Worm (Caenorhabditis elegans) whole organism, late embryonic: Measurements from ENCODE around the gene R06F6.12.

Experiments used
- F13H6.1 ChIP-seq: sonication (generic microtip); optimal IDR thresholded peaks from 2 replicates; lab custom pipeline; 2016; ENCODE audit warnings: missing genetic modification characterization, missing compliant biosample characterization
- K02D7.2 ChIP-seq: sonication (generic microtip); optimal IDR thresholded peaks from 2 replicates; lab custom pipeline; 2017; ENCODE audit warnings: mild to moderate bottlenecking, missing genetic modification characterization, missing compliant biosample characterization
- K09A11.1 ChIP-seq: sonication (generic microtip); optimal IDR thresholded peaks from 2 replicates; lab custom pipeline; 2017; ENCODE audit warnings: antibody characterized with exemption, mild to moderate bottlenecking, missing genetic modification characterization, missing compliant biosample characterization; ENCODE audit not compliant: insufficient read depth
- T23F11.4 ChIP-seq: fragments of 200-800 bp; sonication (Bioruptor generic); optimal IDR thresholded peaks from 2 replicates; lab custom pipeline; 2018; ENCODE audit warnings: mild to moderate bottlenecking, missing genetic modification characterization, missing compliant biosample characterization
- ceh-18 ChIP-seq: sonication (generic microtip); optimal IDR thresholded peaks from 2 replicates; lab custom pipeline; 2016; ENCODE audit warnings: missing genetic modification characterization, missing compliant biosample characterization
- ceh-19 ChIP-seq: fragments of 200-800 bp; sonication (Bioruptor generic); optimal IDR thresholded peaks from 2 replicates; lab custom pipeline; 2018; ENCODE audit warnings: mild to moderate bottlenecking, missing genetic modification characterization, missing compliant biosample characterization
- ceh-22 ChIP-seq: sonication (generic microtip); optimal IDR thresholded peaks from 2 replicates; lab custom pipeline; 2017; ENCODE audit warnings: missing biosample characterization, missing genetic modification characterization
- ceh-30 ChIP-seq: fragments of 150-350 bp; optimal IDR thresholded peaks from 2 replicates; lab custom pipeline; 2014; ENCODE audit warnings: missing biosample characterization, missing genetic modification characterization
- ceh-31 ChIP-seq: sonication (generic microtip); optimal IDR thresholded peaks from 2 replicates; lab custom pipeline; 2016; ENCODE audit warnings: missing genetic modification characterization, missing compliant biosample characterization
- ceh-34 ChIP-seq: sonication (generic microtip); optimal IDR thresholded peaks from 2 replicates; lab custom pipeline; 2016; ENCODE audit warnings: mild to moderate bottlenecking, missing genetic modification characterization, missing compliant biosample characterization
- ceh-48 ChIP-seq: sonication (generic microtip); optimal IDR thresholded peaks from 2 replicates; lab custom pipeline; 2016; ENCODE audit warnings: missing genetic modification characterization, inconsistent platforms, missing compliant biosample characterization
- ceh-6 ChIP-seq: fragments of 200-800 bp; sonication (Bioruptor generic); optimal IDR thresholded peaks from 2 replicates; lab custom pipeline; 2018; ENCODE audit warnings: mild to moderate bottlenecking, missing genetic modification characterization, missing compliant biosample characterization
- ceh-9 ChIP-seq: sonication (generic microtip); optimal IDR thresholded peaks from 2 replicates; lab custom pipeline; 2016; ENCODE audit warnings: mild to moderate bottlenecking, missing genetic modification characterization, inconsistent platforms, missing compliant biosample characterization
- che-1 ChIP-seq: sonication (generic microtip); optimal IDR thresholded peaks from 2 replicates; lab custom pipeline; 2016; ENCODE audit warnings: mild to moderate bottlenecking, missing genetic modification characterization, missing compliant biosample characterization
- dmd-4 ChIP-seq: sonication (generic microtip); optimal IDR thresholded peaks from 2 replicates; lab custom pipeline; 2016; ENCODE audit warnings: borderline replicate concordance, missing genetic modification characterization, missing compliant biosample characterization
- dve-1 ChIP-seq: sonication (generic microtip); optimal IDR thresholded peaks from 2 replicates; lab custom pipeline; 2017; ENCODE audit warnings: antibody characterized with exemption, mild to moderate bottlenecking, missing genetic modification characterization, missing compliant biosample characterization
- elt-2 ChIP-seq: sonication (generic microtip); optimal IDR thresholded peaks from 2 replicates; lab custom pipeline; 2016; ENCODE audit warnings: missing genetic modification reagents, missing genetic modification characterization, missing compliant biosample characterization
- elt-4 ChIP-seq: sonication (generic microtip); optimal IDR thresholded peaks from 2 replicates; lab custom pipeline; 2016; ENCODE audit warnings: missing genetic modification characterization, missing compliant biosample characterization
- fax-1 ChIP-seq: sonication (generic microtip); optimal IDR thresholded peaks from 2 replicates; lab custom pipeline; 2016; ENCODE audit warnings: missing genotype, missing genetic modification characterization, missing compliant biosample characterization
- gmeb-2 ChIP-seq: sonication (generic microtip); optimal IDR thresholded peaks from 2 replicates; lab custom pipeline; 2016; ENCODE audit warnings: missing genetic modification characterization, inconsistent platforms, missing compliant biosample characterization
- hlh-13 ChIP-seq: fragments of 200-800 bp; sonication (Bioruptor generic); optimal IDR thresholded peaks from 2 replicates; lab custom pipeline; 2018; ENCODE audit warnings: mild to moderate bottlenecking, missing genetic modification characterization, missing compliant biosample characterization
- hlh-15 ChIP-seq: sonication (generic microtip); optimal IDR thresholded peaks from 2 replicates; lab custom pipeline; 2016; ENCODE audit warnings: missing genetic modification characterization, missing compliant biosample characterization
- lim-6 ChIP-seq: sonication (generic microtip); optimal IDR thresholded peaks from 2 replicates; lab custom pipeline; 2016; ENCODE audit warnings: missing genetic modification characterization, missing compliant biosample characterization
- mec-3 ChIP-seq: sonication (generic microtip); optimal IDR thresholded peaks from 2 replicates; lab custom pipeline; 2016; ENCODE audit warnings: borderline replicate concordance, missing genetic modification characterization, missing compliant biosample characterization
- pag-3 ChIP-seq: sonication (generic microtip); optimal IDR thresholded peaks from 2 replicates; lab custom pipeline; 2016; ENCODE audit warnings: missing compliant biosample characterization, missing genetic modification characterization, borderline replicate concordance
- pat-9 ChIP-seq: fragments of 200-800 bp; sonication (Bioruptor generic); optimal IDR thresholded peaks from 2 replicates; lab custom pipeline; 2018; ENCODE audit warnings: mild to moderate bottlenecking, missing genetic modification characterization, moderate library complexity, missing compliant biosample characterization
- pha-2 ChIP-seq: sonication (generic microtip); optimal IDR thresholded peaks from 2 replicates; lab custom pipeline; 2017; ENCODE audit warnings: mild to moderate bottlenecking, missing genetic modification characterization, missing compliant biosample characterization
- pqm-1 ChIP-seq: sonication (generic microtip); optimal IDR thresholded peaks from 2 replicates; lab custom pipeline; 2016; ENCODE audit warnings: missing genetic modification characterization, missing compliant biosample characterization
- ref-2 ChIP-seq: sonication (generic microtip); optimal IDR thresholded peaks from 2 replicates; lab custom pipeline; 2016; ENCODE audit warnings: missing genetic modification characterization, missing compliant biosample characterization
- rnt-1 ChIP-seq: sonication (generic microtip); optimal IDR thresholded peaks from 2 replicates; lab custom pipeline; 2016; ENCODE audit warnings: missing genetic modification characterization, missing compliant biosample characterization
- tbx-2 ChIP-seq: sonication (generic microtip); optimal IDR thresholded peaks from 2 replicates; lab custom pipeline; 2016; ENCODE audit warnings: missing genetic modification characterization, missing compliant biosample characterization
- unc-3 ChIP-seq, 2 experiments: fragments of 200-800 bp in 1 of 2; sonication (Bioruptor generic) in 1 of 2; sonication (generic microtip) in 1 of 2; conservative IDR thresholded peaks in 1 of 2; optimal IDR thresholded peaks in 1 of 2; 2 replicates each; pipeline versions ENCODE4 v1.3.6 to Lab custom; 2016 to 2022; ENCODE audit warnings: missing compliant biosample characterization in 2 of 2, missing genetic modification characterization in 2 of 2, missing genetic modification reagents in 1 of 2
- unc-42 ChIP-seq: sonication (generic microtip); optimal IDR thresholded peaks from 2 replicates; lab custom pipeline; 2016; ENCODE audit warnings: missing genotype, missing genetic modification characterization, missing compliant biosample characterization
- ztf-16 ChIP-seq: sonication (generic microtip); optimal IDR thresholded peaks from 2 replicates; lab custom pipeline; 2017; ENCODE audit warnings: missing genetic modification characterization, missing compliant biosample characterization

The R06F6.12 gene

DNA sequence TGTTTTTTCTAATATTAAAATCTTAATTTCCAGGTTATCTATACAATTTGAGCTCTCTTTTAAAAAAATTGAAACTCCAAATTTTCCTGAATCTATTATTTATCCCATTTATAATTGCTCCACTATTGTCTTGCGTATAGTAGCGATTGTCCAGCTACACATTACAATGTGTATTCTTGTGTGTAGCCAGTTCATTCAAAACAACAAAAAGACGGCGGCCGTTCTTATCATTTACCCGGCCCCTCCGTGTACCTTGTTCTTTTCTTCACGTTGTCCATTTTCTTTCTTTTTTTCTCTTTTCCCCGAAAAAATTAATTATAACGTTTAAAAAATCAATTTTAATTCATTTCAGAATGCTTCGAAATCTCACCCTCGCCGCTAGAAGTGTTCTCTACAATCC is 3.2 kb downstream of the R06F6.12 start, which contains the start of gene ech-4:
ech-4 (plus strand) TSS at position 353 of the 400 bp plus-strand sequence.
- no peak for TF ChIP-seq F13H6.1 (tag; lab: Kevin White, UChicago)

- TF ChIP-seq ref-2 (peak; percentile 71), ceh-48 (no peak)
These were observed 3.9 kb downstream of the R06F6.12 start, which contains the start of gene R06F6.8 for ce11 chrII:10819928-10820423. TSS of gene R06F6.8 (minus strand) at chrII:10819978.

ce11 chrII:10810690-10811089 is 13.2 kb downstream of the R06F6.12 start, which contains the start of gene msrp-7:
TSS of gene msrp-7 (plus strand) at chrII:10810990.
- TF ChIP-seq pha-2 (tag; lab: Kevin White, UChicago): no peak
- TF ChIP-seq rnt-1 (tag; lab: Kevin White, UChicago): no peak
- no peak for TF ChIP-seq ceh-31 (tag; lab: Kevin White, UChicago)
- TF ChIP-seq K09A11.1 (tag; lab: Kevin White, UChicago): no peak
- TF ChIP-seq mec-3 (tag; lab: Kevin White, UChicago): no peak
- TF ChIP-seq ceh-19 (GFP tag; lab: Kevin White, UChicago): no peak
- no peak for TF ChIP-seq che-1
- no peak for TF ChIP-seq pqm-1
- TF ChIP-seq unc-3 (GFP tag; conservative IDR thresholded peaks at IDR 0.05; lab: Robert Waterston, UW): no peak
- no peak for TF ChIP-seq unc-3 (tag; optimal IDR thresholded peaks at IDR 0.05; lab: Kevin White, UChicago)
- TF ChIP-seq unc-42 (tag; lab: Kevin White, UChicago): no peak
- TF ChIP-seq ceh-6 (GFP tag; lab: Kevin White, UChicago): no peak
- TF ChIP-seq fax-1 (tag; lab: Kevin White, UChicago): no peak
- no peak for TF ChIP-seq tbx-2 (tag; lab: Kevin White, UChicago)
- TF ChIP-seq T23F11.4: no peak
- no peak for TF ChIP-seq elt-4 (tag; lab: Kevin White, UChicago)
- no peak for TF ChIP-seq hlh-15 (tag; lab: Kevin White, UChicago)
- TF ChIP-seq ceh-22: no peak
- no peak for TF ChIP-seq ceh-18 (tag; lab: Kevin White, UChicago)
- TF ChIP-seq pat-9 (tag; lab: Kevin White, UChicago): no peak
- no peak for TF ChIP-seq dve-1 (tag; lab: Kevin White, UChicago)

DNA sequence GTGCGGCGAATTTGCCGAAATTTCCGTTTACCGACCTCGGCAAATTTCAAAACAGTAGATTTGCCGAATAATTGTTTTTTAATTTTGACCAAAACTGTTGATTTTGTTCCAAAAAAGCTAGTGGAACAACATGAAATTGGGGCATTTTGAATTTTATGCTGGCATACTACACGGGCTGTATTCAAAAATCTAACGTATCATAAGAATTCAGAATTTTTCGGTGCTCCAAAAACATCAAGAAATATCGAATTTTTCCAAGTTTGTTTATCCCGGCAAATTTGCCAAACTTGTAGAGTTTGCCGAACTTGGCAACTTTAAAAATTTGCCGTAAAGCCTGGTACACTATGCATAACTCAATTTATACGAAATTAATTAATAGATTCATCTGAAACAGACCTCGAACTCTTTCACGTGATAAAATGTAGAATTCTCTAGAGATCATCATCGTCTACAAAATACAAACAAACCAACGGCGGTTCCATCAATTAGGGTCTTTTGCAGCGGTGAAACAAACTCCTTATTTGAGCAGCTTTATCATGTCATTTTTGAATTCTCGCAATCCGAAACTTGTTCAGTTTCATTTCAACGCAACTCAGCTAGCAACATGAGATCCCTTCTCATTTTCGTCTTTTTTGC is 15.1 kb downstream of the R06F6.12 start, which contains the start of gene R06F6.14:
R06F6.14 (plus strand) TSS at position 586 of the 636 bp plus-strand sequence.
- TF ChIP-seq ref-2 (no peak), K09A11.1 (tag; lab: Kevin White, UChicago) (no peak), ceh-9 (tag; lab: Kevin White, UChicago) (no peak), pat-9 (tag; lab: Kevin White, UChicago) (no peak), ceh-19 (GFP tag; lab: Kevin White, UChicago) (no peak), ceh-22 (no peak), unc-42 (tag; lab: Kevin White, UChicago) (no peak), ztf-16 (tag; lab: Kevin White, UChicago) (no peak), hlh-13 (no peak), ceh-30 (tag; lab: Kevin White, UChicago) (no peak), ceh-34 (tag; lab: Kevin White, UChicago) (no peak), gmeb-2 (tag; lab: Kevin White, UChicago) (no peak), dmd-4 (no peak), lim-6 (tag; lab: Kevin White, UChicago) (no peak), elt-2 (tag; lab: Kevin White, UChicago) (no peak), K02D7.2 (tag; lab: Kevin White, UChicago) (no peak), pag-3 (tag; lab: Kevin White, UChicago) (no peak)
